Fruit fly (Drosophila melanogaster) whole organism: ENCODE data around the gene Alp10.

Experiments
- CG8478 ChIP-seq: fragments of >200 bp; optimal IDR thresholded peaks from 2 replicates; lab custom pipeline; 2018; ENCODE audit warnings: inconsistent platforms
- Dll ChIP-seq: fragments of >200 bp; optimal IDR thresholded peaks from 2 replicates; lab custom pipeline; 2017
- EcR ChIP-seq, 2 experiments: fragments of >200 bp; optimal IDR thresholded peaks; 2 replicates each; lab custom pipeline; 2017; ENCODE audit warnings: missing biosample characterization in 2 of 2, missing genetic modification characterization in 2 of 2, missing genetic modification reagents in 2 of 2
- pan ChIP-seq: fragments of >200 bp; optimal IDR thresholded peaks from 2 replicates; lab custom pipeline; 2017
- psq ChIP-seq: fragments of >200 bp; optimal IDR thresholded peaks from 2 replicates; lab custom pipeline; 2017
- usp ChIP-seq: fragments of >200 bp; optimal IDR thresholded peaks from 2 replicates; lab custom pipeline; 2017; ENCODE audit warnings: missing biosample characterization, missing genetic modification characterization, mixed read lengths

Alp10 gene

DNA sequence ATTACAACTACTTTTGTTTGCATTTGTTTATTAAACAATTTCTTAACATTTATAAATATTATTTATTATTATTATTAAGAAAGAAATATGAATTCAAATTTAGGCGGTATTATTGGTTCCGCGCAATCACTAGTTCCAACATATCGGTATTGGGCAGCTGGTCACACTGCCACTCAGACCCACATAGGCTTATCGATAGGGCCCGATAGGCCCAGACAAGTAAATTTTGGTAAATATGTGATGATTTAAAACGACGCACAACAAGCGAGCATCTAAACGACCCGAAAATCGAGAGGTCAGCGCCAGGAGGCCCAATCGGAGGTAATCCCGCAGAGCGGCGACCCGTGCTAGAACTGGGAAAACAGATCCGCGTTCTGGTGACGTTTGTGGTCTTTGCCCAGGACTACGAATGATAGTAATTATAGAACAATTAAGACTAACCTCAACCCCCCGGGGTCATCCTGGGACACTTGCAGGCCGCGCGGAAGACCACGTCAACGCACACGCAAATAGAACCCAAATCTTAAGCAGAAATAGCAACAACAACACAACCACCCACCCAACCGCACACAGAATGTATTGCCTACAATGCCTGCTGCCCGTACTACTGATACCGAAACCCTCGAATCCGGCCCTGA lies 29.9 kb downstream of the Alp10 start, which contains the start of gene bc10:
Gene bc10 (plus strand): TSS at position 181 of the 638 bp plus-strand sequence.
- TF ChIP-seq Dll (lab: Kevin White, UChicago), result no peak
- no peak for TF ChIP-seq usp (GFP tag; lab: Kevin White, UChicago)
- no peak for TF ChIP-seq CG8478
- no peak for TF ChIP-seq psq (lab: Kevin White, UChicago)
- TF ChIP-seq EcR (GFP tag; optimal IDR thresholded peaks at IDR 0.05; lab: Kevin White, UChicago), result no peak
- TF ChIP-seq pan (lab: Kevin White, UChicago), result no peak

DNA sequence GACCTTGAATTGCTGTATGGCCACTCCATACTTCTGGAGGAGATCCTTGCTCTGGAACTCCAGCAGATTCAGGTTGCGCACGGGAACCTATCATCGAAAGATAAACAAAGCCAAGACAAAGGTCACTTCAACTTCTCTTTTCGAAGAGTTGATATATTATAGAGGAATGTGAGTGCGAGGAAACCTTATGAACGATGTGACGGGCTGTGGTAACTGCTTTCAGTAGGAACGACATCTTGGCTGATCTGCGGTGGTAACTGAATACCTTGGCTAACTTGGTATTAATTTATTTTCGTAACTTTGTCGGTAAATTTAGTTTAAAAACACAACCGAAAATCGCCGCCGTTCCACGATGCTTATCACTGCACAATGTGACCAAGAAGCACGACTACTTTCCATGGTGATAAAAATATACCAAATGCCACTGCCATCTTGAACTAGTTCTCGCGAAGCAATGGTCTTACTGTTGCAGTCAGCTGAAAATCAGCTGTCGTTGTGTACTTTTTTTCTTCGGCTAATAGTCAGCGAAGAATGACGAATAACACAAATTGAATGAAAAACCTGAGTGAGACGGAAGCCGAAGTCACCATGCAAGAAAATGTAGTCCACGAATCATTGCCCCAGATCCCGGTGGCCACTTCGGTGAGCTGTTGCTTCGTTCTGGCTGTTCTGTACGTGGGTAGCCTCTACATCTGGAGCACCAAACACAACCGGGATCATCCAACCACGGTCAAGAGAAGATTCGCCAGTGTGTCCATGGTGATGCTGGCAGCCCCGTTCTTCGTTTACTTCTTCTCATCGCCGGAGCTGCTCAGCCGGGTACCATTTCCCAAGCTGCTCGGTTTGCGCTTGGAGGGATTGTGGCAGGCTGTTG lies 31.5 kb downstream of the Alp10 start, which contains the start of the genes ScsbetaG and Sras:
Gene ScsbetaG (minus strand): TSS at position 383 of the 874 bp plus-strand sequence.
Gene Sras (plus strand): TSS at position 466 of the 874 bp plus-strand sequence.
- no peak for TF ChIP-seq EcR (GFP tag; optimal IDR thresholded peaks at IDR 0.05; lab: Kevin White, UChicago)

DNA sequence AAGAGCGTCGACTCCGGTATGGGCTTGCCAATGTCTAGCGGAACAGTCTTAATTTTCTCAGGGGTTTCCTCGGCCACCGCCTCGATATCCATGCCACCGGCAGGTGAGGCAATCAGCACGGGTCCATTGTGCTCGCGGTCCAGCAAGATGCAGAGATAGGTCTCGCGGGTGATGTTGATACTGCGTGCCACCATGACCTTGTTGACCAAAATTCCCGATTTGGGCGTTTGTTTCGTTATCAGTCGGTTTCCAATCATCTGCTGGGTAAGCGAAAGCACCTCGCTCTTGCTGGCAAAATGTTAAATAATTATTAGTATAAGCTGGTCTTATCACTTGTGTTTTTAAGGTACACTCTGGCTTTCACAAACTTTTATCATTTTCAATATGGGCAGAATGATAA lies 32.5 kb downstream of the Alp10 start:
- TF ChIP-seq Dll (lab: Kevin White, UChicago), result no peak
- no peak for TF ChIP-seq usp (GFP tag; lab: Kevin White, UChicago)
- TF ChIP-seq pan (lab: Kevin White, UChicago), result no peak
- no peak for TF ChIP-seq psq (lab: Kevin White, UChicago)
- no peak for TF ChIP-seq EcR (GFP tag; optimal IDR thresholded peaks at IDR 0.05; lab: Kevin White, UChicago)
- TF ChIP-seq CG8478, result no peak

DNA sequence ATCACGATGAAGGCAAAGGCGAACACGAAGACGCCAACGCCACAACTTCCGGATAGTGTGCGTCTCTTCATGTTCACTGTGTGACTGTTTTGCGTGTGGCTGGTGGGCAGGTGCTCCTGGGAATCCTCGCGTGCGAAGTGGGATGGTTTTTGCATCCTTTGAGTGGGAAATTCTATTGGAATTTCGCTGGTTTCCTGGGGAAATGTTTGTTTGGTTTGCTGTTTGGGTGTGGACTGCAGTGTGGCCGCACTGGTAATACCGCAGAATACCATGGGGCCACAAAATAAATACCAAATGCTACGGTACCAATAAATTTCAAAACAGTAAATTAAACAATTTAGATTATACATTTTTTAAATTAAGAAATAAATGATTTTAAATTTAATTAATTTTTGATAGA lies 33.7 kb downstream of the Alp10 start, which contains the start of gene sinu:
Gene sinu (minus strand): TSS at position 258 of the 400 bp plus-strand sequence.
- no peak for TF ChIP-seq CG8478
- no peak for TF ChIP-seq psq (lab: Kevin White, UChicago)
- TF ChIP-seq usp (GFP tag; lab: Kevin White, UChicago), result no peak
- TF ChIP-seq Dll (lab: Kevin White, UChicago), result no peak
- TF ChIP-seq EcR (GFP tag; optimal IDR thresholded peaks at IDR 0.05; lab: Kevin White, UChicago), result no peak
- no peak for TF ChIP-seq pan (lab: Kevin White, UChicago)

DNA sequence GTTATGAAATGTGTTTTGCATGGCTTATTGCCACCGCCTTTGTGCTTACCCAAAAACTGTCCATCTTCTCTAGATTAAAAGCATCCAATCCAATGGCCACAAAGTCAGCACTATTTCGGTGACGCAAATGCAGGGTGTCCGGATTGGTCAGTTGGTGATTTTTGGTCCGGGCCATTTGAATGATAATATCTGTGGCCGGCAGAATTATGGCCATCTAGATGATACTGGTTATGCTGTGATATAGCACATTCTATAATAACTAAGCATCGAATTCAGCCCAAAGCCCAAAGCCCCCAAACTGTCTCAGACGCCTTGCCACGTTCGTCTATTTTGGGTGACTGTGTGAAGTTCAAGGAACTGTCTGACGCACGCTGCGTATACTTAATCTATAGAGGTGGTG lies 38.9 kb downstream of the Alp10 start:
- TF ChIP-seq pan (lab: Kevin White, UChicago) (no peak), EcR (GFP tag; optimal IDR thresholded peaks at IDR 0.05; lab: Kevin White, UChicago) (no peak), psq (lab: Kevin White, UChicago) (no peak)

DNA sequence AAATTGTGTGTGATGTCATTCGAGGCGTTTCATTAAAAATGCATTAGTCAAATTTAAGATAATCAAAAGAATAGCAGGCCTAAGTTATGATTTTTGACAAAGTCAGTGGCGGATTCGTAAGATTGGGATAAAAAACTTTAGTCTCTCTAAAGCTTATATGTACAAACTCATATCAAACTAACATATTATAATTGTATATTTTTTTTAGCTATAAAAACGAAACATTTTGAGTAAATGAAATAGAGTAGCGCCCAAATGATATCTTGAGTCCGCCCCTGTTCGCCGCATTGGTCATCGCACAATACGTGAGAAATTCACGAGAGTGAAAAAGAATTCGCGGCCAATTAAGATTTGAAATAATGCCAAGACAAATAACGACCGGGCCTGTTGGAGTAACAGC lies 40.7 kb downstream of the Alp10 start:
- TF ChIP-seq usp (GFP tag; lab: Kevin White, UChicago), result no peak
- no peak for TF ChIP-seq EcR (GFP tag; optimal IDR thresholded peaks at IDR 0.05; lab: Kevin White, UChicago)

DNA sequence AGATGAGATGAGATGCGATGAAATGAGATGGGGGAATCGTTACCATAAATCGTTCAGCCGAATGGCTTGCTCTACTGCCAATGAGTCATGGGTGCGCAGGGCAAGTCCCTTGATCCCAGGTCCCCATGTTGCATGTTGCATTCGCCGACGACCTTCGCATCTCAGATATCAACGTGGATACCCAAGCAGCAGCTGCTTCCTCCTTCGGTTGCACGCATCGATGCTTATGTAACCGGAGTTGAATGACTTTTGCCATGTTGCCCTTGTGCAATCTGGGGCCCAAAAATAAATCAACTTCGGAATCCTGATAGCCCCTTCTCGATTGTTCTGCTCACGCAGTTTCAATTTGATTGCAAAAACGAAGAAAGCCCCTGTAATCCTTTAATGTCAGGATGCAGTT lies 41.4 kb downstream of the Alp10 start:
- TF ChIP-seq usp (GFP tag; lab: Kevin White, UChicago), result no peak

DNA sequence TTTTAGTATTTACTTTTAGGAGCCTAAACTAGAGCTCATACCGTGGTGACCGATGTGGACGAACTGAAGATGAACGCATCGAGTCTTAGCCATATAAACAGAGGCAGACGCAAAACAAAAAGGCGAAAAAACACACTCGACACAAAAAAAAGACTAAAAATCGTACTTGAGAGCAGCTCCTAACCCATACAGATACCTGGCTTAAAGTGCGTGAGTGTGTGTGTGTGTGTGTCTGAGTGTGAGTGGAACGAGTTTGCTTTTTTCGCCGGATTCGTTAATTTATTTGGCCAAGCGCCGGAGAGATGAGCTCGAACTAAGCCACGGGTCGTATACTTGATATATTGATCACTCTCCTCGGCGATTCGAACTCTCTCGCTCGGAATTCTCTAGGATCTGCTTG lies 44.0 kb downstream of the Alp10 start, which contains the start of gene frm:
Gene frm (minus strand): TSS at position 73 of the 400 bp plus-strand sequence.
- TF ChIP-seq usp (GFP tag; lab: Kevin White, UChicago) (no peak), psq (lab: Kevin White, UChicago) (no peak), Dll (lab: Kevin White, UChicago) (no peak), pan (lab: Kevin White, UChicago) (no peak), CG8478 (no peak), EcR (GFP tag; optimal IDR thresholded peaks at IDR 0.05; lab: Kevin White, UChicago) (no peak)

DNA sequence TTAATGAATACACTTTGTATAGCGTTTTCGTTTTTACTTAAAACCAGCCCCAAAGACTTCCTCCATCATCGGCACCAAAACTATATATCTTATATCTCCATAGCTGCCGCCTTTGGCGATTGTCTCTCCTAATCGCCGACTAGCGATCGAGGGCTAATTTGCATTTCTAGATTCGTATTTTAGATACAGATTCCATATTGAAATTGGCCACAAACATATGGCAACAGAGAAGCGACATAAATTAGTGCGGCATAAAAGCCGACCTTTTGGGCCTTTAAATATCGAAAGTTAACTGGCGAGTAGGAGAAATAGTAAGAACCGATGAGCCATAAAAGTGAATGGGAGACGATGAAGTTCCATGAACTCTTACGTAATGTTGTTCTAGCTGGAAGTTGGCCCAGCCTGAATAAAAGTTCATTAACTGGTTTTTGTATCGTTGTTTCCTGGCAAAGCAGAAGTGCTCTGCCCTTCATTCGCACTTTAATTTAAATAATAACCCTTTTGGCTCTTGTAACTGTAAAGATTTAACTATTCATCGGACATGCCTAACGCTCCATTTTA lies 46.5 kb downstream of the Alp10 start:
- no peak for TF ChIP-seq CG8478
- TF ChIP-seq EcR (GFP tag; optimal IDR thresholded peaks at IDR 0.05; lab: Kevin White, UChicago), result no peak
- TF ChIP-seq pan (lab: Kevin White, UChicago), result no peak
- TF ChIP-seq Dll (lab: Kevin White, UChicago), result no peak

DNA sequence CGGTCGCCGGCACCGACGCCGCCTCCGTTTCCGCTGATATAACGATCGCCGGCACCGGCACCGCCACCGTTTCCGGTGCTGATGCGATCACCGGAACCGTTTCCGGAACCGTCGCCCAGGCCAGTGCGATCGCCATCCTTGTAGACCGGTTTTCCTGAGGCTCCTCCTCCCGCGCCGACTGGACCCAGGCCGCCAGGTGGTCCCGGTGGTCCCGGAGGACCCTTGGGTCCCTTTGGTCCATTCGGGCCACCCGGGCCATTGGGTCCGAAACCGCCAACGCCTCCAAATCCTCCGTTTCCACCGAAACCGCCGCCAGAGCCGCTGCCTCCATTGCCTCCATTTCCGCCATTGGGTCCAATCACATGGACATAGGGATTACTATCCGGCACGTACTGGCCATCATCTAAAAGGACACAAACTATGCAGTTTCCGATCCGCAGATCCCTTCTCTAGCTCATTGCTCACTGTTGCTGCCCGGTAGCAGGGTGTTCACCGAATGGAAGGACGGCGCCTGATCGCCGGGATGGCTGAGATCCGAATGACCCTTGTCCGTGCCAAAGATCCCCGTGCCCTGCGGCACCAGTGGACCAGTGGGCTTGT lies 52.2 kb downstream of the Alp10 start:
- no peak for TF ChIP-seq Dll (lab: Kevin White, UChicago)
- no peak for TF ChIP-seq psq (lab: Kevin White, UChicago)
- no peak for TF ChIP-seq EcR (GFP tag; optimal IDR thresholded peaks at IDR 0.05; lab: Kevin White, UChicago)
- no peak for TF ChIP-seq pan (lab: Kevin White, UChicago)
- TF ChIP-seq usp (GFP tag; lab: Kevin White, UChicago), result no peak
- no peak for TF ChIP-seq CG8478
